Worm (Caenorhabditis elegans) whole organism, young adult: ENCODE results near the gene C17H12.5.

ENCODE experiments used
- B0336.3 ChIP-seq: fragments of 200-800 bp; sonication (Bioruptor generic); IDR thresholded peaks from 2 replicates; pipeline ENCODE4 v1.3.6; 2022; ENCODE audit warnings: missing genetic modification characterization, missing compliant biosample characterization
- C06A6.2 ChIP-seq: fragments of 200-800 bp; sonication (Bioruptor generic); conservative IDR thresholded peaks from 2 replicates; pipeline ENCODE4 v1.3.6; 2022; ENCODE audit warnings: missing genetic modification characterization, missing compliant biosample characterization
- F10E7.11 ChIP-seq: sonication (generic microtip); optimal IDR thresholded peaks from 2 replicates; lab custom pipeline; 2017; ENCODE audit warnings: mild to moderate bottlenecking, missing genetic modification characterization, moderate library complexity, missing compliant biosample characterization
- F49E8.2 ChIP-seq: sonication (generic microtip); optimal IDR thresholded peaks from 3 replicates; lab custom pipeline; 2017; ENCODE audit warnings: missing genetic modification characterization, mild to moderate bottlenecking, missing compliant biosample characterization, antibody characterized with exemption, moderate library complexity; ENCODE audit not compliant: insufficient read depth
- F57A8.1 ChIP-seq: fragments of 200-800 bp; sonication (Bioruptor generic); optimal IDR thresholded peaks from 2 replicates; lab custom pipeline; 2018; ENCODE audit warnings: mild to moderate bottlenecking, missing genetic modification characterization, moderate library complexity, missing compliant biosample characterization
- Y56A3A.18 ChIP-seq: fragments of 200-800 bp; sonication (Bioruptor generic); IDR thresholded peaks from 2 replicates; pipeline ENCODE4 v1.3.6; 2022; ENCODE audit warnings: missing genetic modification reagents, missing genetic modification characterization, missing compliant biosample characterization
- Y95B8A.8 ChIP-seq: fragments of 200-800 bp; sonication (Bioruptor generic); IDR thresholded peaks from 2 replicates; pipeline ENCODE4 v1.3.6; 2022; ENCODE audit warnings: missing genetic modification reagents, missing genetic modification characterization, missing compliant biosample characterization
- ZK185.1 ChIP-seq: sonication (generic microtip); optimal IDR thresholded peaks from 2 replicates; lab custom pipeline; 2016; ENCODE audit warnings: mild to moderate bottlenecking, missing genetic modification characterization, missing compliant biosample characterization; ENCODE audit not compliant: poor library complexity, severe bottlenecking
- aptf-2 ChIP-seq: fragments of 200-800 bp; sonication (Bioruptor generic); conservative IDR thresholded peaks from 2 replicates; pipeline ENCODE4 v1.3.6; 2022; ENCODE audit warnings: missing genetic modification reagents, missing genetic modification characterization, missing compliant biosample characterization
- atf-7 ChIP-seq: sonication (generic microtip); optimal IDR thresholded peaks from 2 replicates; lab custom pipeline; 2017; ENCODE audit warnings: mild to moderate bottlenecking, missing genetic modification characterization, missing compliant biosample characterization
- cebp-1 ChIP-seq, 2 experiments: fragments of 200-800 bp in 1 of 2; sonication (Bioruptor generic) in 1 of 2; sonication (generic microtip) in 1 of 2; IDR thresholded peaks in 1 of 2; optimal IDR thresholded peaks in 1 of 2; 2 replicates each; pipeline versions ENCODE4 v1.3.6 to Lab custom; 2017 to 2022; ENCODE audit warnings: missing compliant biosample characterization in 2 of 2, missing genetic modification characterization in 2 of 2, mild to moderate bottlenecking in 1 of 2, missing genetic modification reagents in 1 of 2, moderate library complexity in 1 of 2
- cebp-2 ChIP-seq: fragments of 200-800 bp; sonication (Bioruptor generic); IDR thresholded peaks from 2 replicates; pipeline ENCODE4 v1.3.6; 2022; ENCODE audit warnings: missing genetic modification characterization, missing compliant biosample characterization
- ceh-100 ChIP-seq: fragments of 200-800 bp; sonication (Bioruptor generic); IDR thresholded peaks from 2 replicates; pipeline ENCODE4 v1.3.6; 2022; ENCODE audit warnings: missing genetic modification reagents, missing genetic modification characterization, missing compliant biosample characterization
- ceh-27 ChIP-seq: fragments of 200-800 bp; sonication (Bioruptor generic); optimal IDR thresholded peaks from 2 replicates; lab custom pipeline; 2018; ENCODE audit warnings: mild to moderate bottlenecking, missing genetic modification characterization, moderate library complexity, missing compliant biosample characterization
- ceh-40 ChIP-seq: fragments of 200-800 bp; sonication (Bioruptor generic); IDR thresholded peaks from 2 replicates; pipeline ENCODE4 v1.3.6; 2022; ENCODE audit warnings: missing genetic modification characterization, missing compliant biosample characterization
- ceh-58 ChIP-seq: fragments of 200-800 bp; sonication (Bioruptor generic); IDR thresholded peaks from 2 replicates; pipeline ENCODE4 v1.3.6; 2022; ENCODE audit warnings: missing genetic modification characterization, missing compliant biosample characterization
- ceh-79 ChIP-seq: sonication (generic microtip); optimal IDR thresholded peaks from 2 replicates; lab custom pipeline; 2017; ENCODE audit warnings: mild to moderate bottlenecking, missing genetic modification characterization, missing compliant biosample characterization
- chd-7 ChIP-seq: sonication (generic microtip); optimal IDR thresholded peaks from 2 replicates; lab custom pipeline; 2016; ENCODE audit warnings: mild to moderate bottlenecking, missing genetic modification characterization, moderate library complexity, missing compliant biosample characterization
- dpl-1 ChIP-seq: fragments of 150-350 bp; optimal IDR thresholded peaks from 2 replicates; lab custom pipeline; 2014; ENCODE audit warnings: missing biosample characterization, missing genetic modification reagents, missing genetic modification characterization
- ekl-4 ChIP-seq: fragments of 200-800 bp; sonication (Bioruptor generic); IDR thresholded peaks from 2 replicates; pipeline ENCODE4 v1.3.6; 2022; ENCODE audit warnings: missing genetic modification reagents, missing genetic modification characterization, missing compliant biosample characterization
- fkh-3 ChIP-seq: sonication (generic microtip); optimal IDR thresholded peaks from 2 replicates; lab custom pipeline; 2016; ENCODE audit warnings: mild to moderate bottlenecking, missing genetic modification characterization, missing compliant biosample characterization
- hmg-1.2 ChIP-seq: fragments of 200-800 bp; sonication (Bioruptor generic); IDR thresholded peaks from 2 replicates; pipeline ENCODE4 v1.3.6; 2022; ENCODE audit warnings: missing genetic modification reagents, missing genetic modification characterization, missing compliant biosample characterization
- hmg-20 ChIP-seq: fragments of 200-800 bp; sonication (Bioruptor generic); IDR thresholded peaks from 2 replicates; pipeline ENCODE4 v1.3.6; 2022; ENCODE audit warnings: missing genetic modification reagents, missing genetic modification characterization, missing compliant biosample characterization
- let-607 ChIP-seq, 2 experiments: fragments of 200-800 bp in 1 of 2; sonication (Bioruptor generic) in 1 of 2; sonication (generic microtip) in 1 of 2; optimal IDR thresholded peaks; 2 replicates each; lab custom pipeline; 2016 to 2018; ENCODE audit warnings: mild to moderate bottlenecking in 2 of 2, missing compliant biosample characterization in 2 of 2, missing genetic modification characterization in 2 of 2, moderate library complexity in 2 of 2, missing genotype in 1 of 2
- lin-26 ChIP-seq: fragments of 200-800 bp; sonication (Bioruptor generic); IDR thresholded peaks from 2 replicates; pipeline ENCODE4 v1.3.6; 2022; ENCODE audit warnings: missing genetic modification reagents, missing genetic modification characterization, missing compliant biosample characterization
- madf-3 ChIP-seq: fragments of 200-800 bp; sonication (Bioruptor generic); IDR thresholded peaks from 2 replicates; pipeline ENCODE4 v1.3.6; 2022; ENCODE audit warnings: missing genetic modification reagents, missing genetic modification characterization, missing compliant biosample characterization
- madf-6 ChIP-seq: fragments of 200-800 bp; sonication (Bioruptor generic); IDR thresholded peaks from 2 replicates; pipeline ENCODE4 v1.3.6; 2022; ENCODE audit warnings: missing genetic modification reagents, missing genetic modification characterization, missing compliant biosample characterization
- mcd-1 ChIP-seq: fragments of 200-800 bp; sonication (Bioruptor generic); IDR thresholded peaks from 2 replicates; pipeline ENCODE4 v1.3.6; 2022; ENCODE audit warnings: missing genetic modification reagents, missing genetic modification characterization, missing compliant biosample characterization
- mel-28 ChIP-seq: sonication (generic microtip); optimal IDR thresholded peaks from 2 replicates; lab custom pipeline; 2016; ENCODE audit warnings: borderline replicate concordance, mild to moderate bottlenecking, missing genetic modification characterization, missing compliant biosample characterization
- nfyb-1 ChIP-seq: fragments of 200-800 bp; sonication (Bioruptor generic); IDR thresholded peaks from 2 replicates; pipeline ENCODE4 v1.3.6; 2022; ENCODE audit warnings: missing genetic modification reagents, missing genetic modification characterization, missing compliant biosample characterization
- nhr-27 ChIP-seq: fragments of 200-800 bp; sonication (Bioruptor generic); optimal IDR thresholded peaks from 2 replicates; lab custom pipeline; 2018; ENCODE audit warnings: mild to moderate bottlenecking, missing genetic modification characterization, moderate library complexity, missing compliant biosample characterization
- nhr-90 ChIP-seq: sonication (generic microtip); optimal IDR thresholded peaks from 2 replicates; lab custom pipeline; 2016; ENCODE audit warnings: missing genotype, mild to moderate bottlenecking, missing genetic modification characterization, missing compliant biosample characterization
- pbrm-1 ChIP-seq: fragments of 200-800 bp; sonication (Bioruptor generic); IDR thresholded peaks from 2 replicates; pipeline ENCODE4 v1.3.6; 2022; ENCODE audit warnings: missing genetic modification reagents, missing genetic modification characterization, missing compliant biosample characterization
- pha-4 ChIP-seq: fragments of 150-350 bp; sonication (generic microtip); optimal IDR thresholded peaks from 2 replicates; lab custom pipeline; 2014; ENCODE audit warnings: missing biosample characterization, missing genetic modification reagents, missing genetic modification characterization
- repo-1 ChIP-seq: sonication (generic microtip); optimal IDR thresholded peaks from 2 replicates; lab custom pipeline; 2017; ENCODE audit warnings: mild to moderate bottlenecking, missing genetic modification characterization, missing compliant biosample characterization
- rpc-1 ChIP-seq, 2 experiments: fragments of 150-350 bp in 1 of 2; sonication (generic microtip) in 1 of 2; optimal IDR thresholded peaks; 2 replicates each; lab custom pipeline; 2014 to 2018; ENCODE audit warnings: missing biosample characterization in 1 of 2, missing genetic modification characterization in 1 of 2, missing genetic modification reagents in 1 of 2, missing genotype in 1 of 2
- snpc-1.1 ChIP-seq: sonication (generic microtip); optimal IDR thresholded peaks from 2 replicates; lab custom pipeline; 2017; ENCODE audit warnings: missing genetic modification characterization, mild to moderate bottlenecking, missing compliant biosample characterization, antibody characterized with exemption, moderate library complexity, missing genotype, missing genetic modification reagents; ENCODE audit not compliant: insufficient read depth
- snpc-3.4 ChIP-seq: sonication (generic microtip); optimal IDR thresholded peaks from 2 replicates; lab custom pipeline; 2017; ENCODE audit warnings: missing genetic modification characterization, mild to moderate bottlenecking, missing compliant biosample characterization, antibody characterized with exemption, moderate library complexity, missing genotype, missing genetic modification reagents
- snpc-4 ChIP-seq, 5 experiments: fragments of 150-350 bp in 1 of 5; sonication (generic microtip) in 4 of 5; optimal IDR thresholded peaks; 2 replicates each; lab custom pipeline; 2014 to 2018; ENCODE audit warnings: missing genetic modification characterization in 5 of 5, missing biosample characterization in 3 of 5, antibody characterized with exemption in 2 of 5, mild to moderate bottlenecking in 2 of 5, missing compliant biosample characterization in 2 of 5, missing genotype in 2 of 5, moderate library complexity in 2 of 5, missing genetic modification reagents in 1 of 5
- somi-1 ChIP-seq: fragments of 200-800 bp; sonication (Bioruptor generic); optimal IDR thresholded peaks from 2 replicates; lab custom pipeline; 2018; ENCODE audit warnings: mild to moderate bottlenecking, missing genetic modification characterization, missing compliant biosample characterization
- sptf-2 ChIP-seq: fragments of 200-800 bp; sonication (Bioruptor generic); optimal IDR thresholded peaks from 2 replicates; lab custom pipeline; 2018; ENCODE audit warnings: mild to moderate bottlenecking, missing genetic modification characterization, missing compliant biosample characterization
- tbx-9 ChIP-seq: sonication (generic microtip); optimal IDR thresholded peaks from 2 replicates; lab custom pipeline; 2016; ENCODE audit warnings: borderline replicate concordance, missing genetic modification characterization, inconsistent platforms, missing compliant biosample characterization
- ztf-26 ChIP-seq: sonication (generic microtip); optimal IDR thresholded peaks from 2 replicates; lab custom pipeline; 2017; ENCODE audit warnings: missing genetic modification characterization, missing compliant biosample characterization

C17H12.5 gene

DNA sequence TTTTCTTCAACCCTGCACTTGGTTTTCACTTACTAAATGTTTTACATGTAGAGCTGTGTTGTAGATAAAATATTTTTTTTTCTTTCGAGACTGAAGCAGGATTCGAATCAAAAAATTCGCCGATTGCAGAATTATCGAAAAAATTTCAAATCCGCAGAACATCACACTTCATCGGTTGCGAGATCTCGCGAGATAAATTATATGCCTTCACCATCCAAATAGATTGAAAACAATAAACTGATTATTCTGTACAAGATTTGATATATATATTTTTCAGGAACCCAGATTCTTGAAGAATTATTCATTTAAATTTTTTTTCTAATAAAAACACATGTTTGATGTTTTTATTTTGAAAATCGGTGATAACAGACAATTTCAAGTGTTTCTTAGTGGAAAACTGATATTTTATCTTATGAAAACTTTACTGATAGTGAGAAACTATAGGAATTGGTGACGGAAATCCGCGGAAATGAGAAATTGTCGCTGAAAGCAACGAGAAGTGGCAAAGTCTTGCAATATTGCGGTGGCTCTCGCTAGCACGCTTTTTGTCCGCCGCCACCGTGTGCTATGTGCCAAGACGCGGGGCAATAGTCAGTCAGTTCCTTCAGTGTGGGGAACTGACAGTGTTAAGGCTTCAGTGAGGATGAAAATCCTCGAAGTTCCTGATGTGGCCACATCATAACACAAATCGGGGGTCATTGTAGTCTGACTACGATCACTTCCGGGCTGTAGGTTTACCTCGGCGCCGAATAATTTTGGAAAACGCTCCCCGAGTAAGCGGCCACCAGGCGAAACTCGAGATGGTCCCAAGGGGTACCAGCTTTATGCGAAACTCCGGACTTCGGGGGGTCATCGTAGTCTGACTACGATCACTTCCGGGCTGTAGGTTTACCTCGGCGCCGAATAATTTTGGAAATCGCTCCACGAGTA lies 24.8 kb downstream of the C17H12.5 start (continued):
- no peak for TF ChIP-seq ceh-40 (GFP tag; lab: Robert Waterston, UW)
- TF ChIP-seq ceh-79 (tag; lab: Kevin White, UChicago), result peak; percentile 50
- TF ChIP-seq somi-1, result no peak
- no peak for TF ChIP-seq F57A8.1 (GFP tag; lab: Kevin White, UChicago)
- TF ChIP-seq aptf-2, result no peak
- TF ChIP-seq C06A6.2 (GFP tag; lab: Robert Waterston, UW), result no peak
- peak; percentile 36; the same call in 1 of the 2 replicates for TF ChIP-seq lin-26
- peak; percentile 64 for TF ChIP-seq hmg-1.2 (GFP tag; lab: Robert Waterston, UW)
- TF ChIP-seq atf-7 (tag; lab: Kevin White, UChicago), result peak; percentile 54
- TF ChIP-seq let-607 (tag; optimal IDR thresholded peaks at IDR 0.05; lab: Kevin White, UChicago), result peak; percentile 2 to 59
- TF ChIP-seq repo-1 (tag; lab: Kevin White, UChicago), result peak; percentile 58
- TF ChIP-seq pbrm-1 (GFP tag; lab: Robert Waterston, UW), result 0 out of 2 replicates have a peak, but pooled peaks have one; percentile 46
- TF ChIP-seq B0336.3 (GFP tag; lab: Robert Waterston, UW), result 0 out of 2 replicates have a peak, but pooled peaks have one; percentile 12
- TF ChIP-seq pha-4 (tag; lab: Kevin White, UChicago), result no peak
- peak; percentile 50 for TF ChIP-seq ZK185.1 (tag; lab: Kevin White, UChicago)
- 0 out of 2 replicates have a peak, but pooled peaks have one; percentile 28 for TF ChIP-seq Y95B8A.8 (GFP tag; lab: Robert Waterston, UW)
- TF ChIP-seq nhr-27 (tag; lab: Kevin White, UChicago), result no peak
- peak; percentile 76 for TF ChIP-seq F49E8.2 (tag; lab: Kevin White, UChicago)
- no peak for TF ChIP-seq ceh-100 (GFP tag; lab: Robert Waterston, UW)
- TF ChIP-seq nfyb-1 (GFP tag; lab: Robert Waterston, UW), result peak; percentile 58
- no peak for TF ChIP-seq dpl-1 (GFP tag; lab: Kevin White, UChicago)
- peak; percentile 34 for TF ChIP-seq ztf-26
- TF ChIP-seq mel-28 (tag; lab: Kevin White, UChicago), result no peak
- no peak for TF ChIP-seq fkh-3
- 0 out of 2 replicates have a peak, but pooled peaks have one; percentile 46 for TF ChIP-seq Y56A3A.18 (GFP tag; lab: Robert Waterston, UW)
- peak; percentile 84 for TF ChIP-seq snpc-4 (GFP tag; optimal IDR thresholded peaks at IDR 0.05; lab: Kevin White, UChicago)
- peak; percentile 88 to 96 (median 94) for TF ChIP-seq snpc-4 (tag; optimal IDR thresholded peaks at IDR 0.05; lab: Kevin White, UChicago)
- TF ChIP-seq tbx-9 (tag; lab: Kevin White, UChicago), result no peak
- TF ChIP-seq ekl-4 (GFP tag; lab: Robert Waterston, UW), result no peak; the same call in none of the 2 replicates
- no peak for TF ChIP-seq F10E7.11 (tag; lab: Kevin White, UChicago)
- TF ChIP-seq madf-3 (GFP tag; lab: Robert Waterston, UW), result peak; percentile 37; the same call in 1 of the 2 replicates
- no peak for TF ChIP-seq ceh-27 (GFP tag; lab: Kevin White, UChicago)
- no peak for TF ChIP-seq rpc-1 (optimal IDR thresholded peaks at IDR 0.05; lab: Kevin White, UChicago)
- no peak for TF ChIP-seq rpc-1 (tag; optimal IDR thresholded peaks at IDR 0.05; lab: Kevin White, UChicago)
- TF ChIP-seq cebp-1 (GFP tag; IDR thresholded peaks at IDR 0.05; lab: Robert Waterston, UW), result no peak
- TF ChIP-seq cebp-1 (tag; optimal IDR thresholded peaks at IDR 0.05; lab: Kevin White, UChicago), result peak; percentile 5
- TF ChIP-seq nhr-90 (tag; lab: Kevin White, UChicago), result no peak
- TF ChIP-seq madf-6 (GFP tag; lab: Robert Waterston, UW), result peak; percentile 45
- peak; percentile 92 for TF ChIP-seq snpc-1.1 (tag; lab: Kevin White, UChicago)
- peak; percentile 75 for TF ChIP-seq snpc-3.4 (tag; lab: Kevin White, UChicago)
- peak; percentile 24; the same call in 1 of the 2 replicates for TF ChIP-seq mcd-1 (GFP tag; lab: Robert Waterston, UW)
- no peak for TF ChIP-seq ceh-58 (GFP tag; lab: Robert Waterston, UW)
- no peak for TF ChIP-seq hmg-20
- TF ChIP-seq chd-7 (tag; lab: Kevin White, UChicago), result peak; percentile 60
- TF ChIP-seq sptf-2 (GFP tag; lab: Kevin White, UChicago), result no peak
- peak; percentile 53; the same call in 1 of the 2 replicates for TF ChIP-seq cebp-2 (GFP tag; lab: Robert Waterston, UW)
